Worm (Caenorhabditis elegans) whole organism, L1 larva: ENCODE measurements around the gene Y45F3A.8.

Experiments used
- alr-1 ChIP-seq: fragments of 200-800 bp; sonication (Bioruptor generic); optimal IDR thresholded peaks from 2 replicates; lab custom pipeline; 2018; ENCODE audit warnings: borderline replicate concordance, mild to moderate bottlenecking, missing genetic modification characterization, missing compliant biosample characterization
- aly-2 ChIP-seq: fragments of 150-350 bp; optimal IDR thresholded peaks from 2 replicates; lab custom pipeline; 2014; ENCODE audit warnings: missing biosample characterization, missing genetic modification characterization
- blmp-1 ChIP-seq: fragments of 150-350 bp; optimal IDR thresholded peaks from 2 replicates; lab custom pipeline; 2014; ENCODE audit warnings: missing biosample characterization, missing genetic modification characterization
- ceh-63 ChIP-seq: fragments of 200-800 bp; sonication (Bioruptor generic); optimal IDR thresholded peaks from 2 replicates; lab custom pipeline; 2018; ENCODE audit warnings: mild to moderate bottlenecking, missing genetic modification characterization, missing compliant biosample characterization
- ceh-82 ChIP-seq, 3 experiments: fragments of 150-350 bp in 1 of 3; sonication (generic microtip) in 2 of 3; optimal IDR thresholded peaks; 2 replicates each; lab custom pipeline; 2014 to 2017; ENCODE audit warnings: missing biosample characterization in 3 of 3, missing genetic modification characterization in 3 of 3
- dpl-1 ChIP-seq, 3 experiments: fragments of 150-350 bp in 2 of 3; sonication (generic microtip) in 1 of 3; optimal IDR thresholded peaks; 2 replicates each; lab custom pipeline; 2014 to 2017; ENCODE audit warnings: missing biosample characterization in 3 of 3, missing genetic modification characterization in 3 of 3, missing genetic modification reagents in 3 of 3
- efl-1 ChIP-seq, 4 experiments: fragments of 150-350 bp; optimal IDR thresholded peaks in 3 of 4; peaks in 1 of 4; 1 replicate in 1 of 4; 2 replicates in 3 of 4; lab custom pipeline; 2014; ENCODE audit warnings: missing biosample characterization in 2 of 4, missing genetic modification characterization in 2 of 4, missing genetic modification reagents in 2 of 4
- efl-3 ChIP-seq: fragments of 200-800 bp; sonication (Bioruptor generic); optimal IDR thresholded peaks from 2 replicates; lab custom pipeline; 2018; ENCODE audit warnings: mild to moderate bottlenecking, missing genetic modification characterization, missing compliant biosample characterization
- egl-13 ChIP-seq: sonication (generic microtip); optimal IDR thresholded peaks from 2 replicates; lab custom pipeline; 2016; ENCODE audit warnings: missing genotype, missing genetic modification reagents, missing genetic modification characterization, missing compliant biosample characterization
- ets-5 ChIP-seq: fragments of 200-800 bp; sonication (Bioruptor generic); IDR thresholded peaks from 2 replicates; pipeline ENCODE4 v1.3.6; 2022; ENCODE audit warnings: missing genetic modification characterization, missing compliant biosample characterization
- fkh-4 ChIP-seq: sonication (generic microtip); optimal IDR thresholded peaks from 2 replicates; lab custom pipeline; 2016; ENCODE audit warnings: missing compliant biosample characterization, missing genetic modification characterization, borderline replicate concordance
- fos-1 ChIP-seq: fragments of 150-350 bp; optimal IDR thresholded peaks from 2 replicates; lab custom pipeline; 2014; ENCODE audit warnings: missing biosample characterization, missing genetic modification characterization
- hlh-17 ChIP-seq: fragments of 200-800 bp; sonication (Bioruptor generic); optimal IDR thresholded peaks from 2 replicates; lab custom pipeline; 2018; ENCODE audit warnings: missing genetic modification characterization, mild to moderate bottlenecking, missing compliant biosample characterization, moderate library complexity, borderline replicate concordance
- irx-1 ChIP-seq: sonication (generic microtip); optimal IDR thresholded peaks from 2 replicates; lab custom pipeline; 2016; ENCODE audit warnings: missing genetic modification characterization, missing compliant biosample characterization
- isw-1 ChIP-seq: fragments of 200-800 bp; sonication (Bioruptor generic); IDR thresholded peaks from 2 replicates; pipeline ENCODE4 v1.3.6; 2022; ENCODE audit warnings: missing genetic modification characterization, missing compliant biosample characterization
- jun-1 ChIP-seq: fragments of 150-350 bp; optimal IDR thresholded peaks from 2 replicates; lab custom pipeline; 2014; ENCODE audit warnings: missing biosample characterization, missing genetic modification reagents, missing genetic modification characterization
- lin-15B ChIP-seq: fragments of 150-350 bp; sonication (generic microtip); optimal IDR thresholded peaks from 3 replicates; lab custom pipeline; 2014; ENCODE audit warnings: missing biosample characterization, missing genetic modification characterization
- lin-35 ChIP-seq, 2 experiments: fragments of 150-350 bp; optimal IDR thresholded peaks; 2 replicates each; lab custom pipeline; 2014; ENCODE audit warnings: missing biosample characterization in 2 of 2, missing genetic modification characterization in 2 of 2, missing genetic modification reagents in 2 of 2
- lir-3 ChIP-seq: sonication (generic microtip); optimal IDR thresholded peaks from 2 replicates; lab custom pipeline; 2016; ENCODE audit warnings: mild to moderate bottlenecking, missing genetic modification characterization, moderate library complexity, missing compliant biosample characterization; ENCODE audit not compliant: poor library complexity
- mep-1 ChIP-seq: fragments of 150-350 bp; optimal IDR thresholded peaks from 2 replicates; lab custom pipeline; 2014; ENCODE audit warnings: missing biosample characterization, missing genetic modification characterization
- nhr-11 ChIP-seq: fragments of 150-350 bp; optimal IDR thresholded peaks from 2 replicates; lab custom pipeline; 2014; ENCODE audit warnings: missing biosample characterization, missing genetic modification characterization
- nhr-12 ChIP-seq: sonication (generic microtip); optimal IDR thresholded peaks from 2 replicates; lab custom pipeline; 2017; ENCODE audit warnings: missing biosample characterization, missing genetic modification characterization
- nhr-237 ChIP-seq: fragments of 150-350 bp; optimal IDR thresholded peaks from 2 replicates; lab custom pipeline; 2014; ENCODE audit warnings: missing biosample characterization, missing genetic modification characterization
- nhr-47 ChIP-seq: sonication (generic microtip); optimal IDR thresholded peaks from 2 replicates; lab custom pipeline; 2016; ENCODE audit warnings: mild to moderate bottlenecking, missing genetic modification characterization, moderate library complexity, missing compliant biosample characterization
- nhr-71 ChIP-seq: sonication (generic microtip); optimal IDR thresholded peaks from 2 replicates; lab custom pipeline; 2016; ENCODE audit warnings: mild to moderate bottlenecking, missing genetic modification characterization, moderate library complexity, missing compliant biosample characterization
- nhr-77 ChIP-seq: fragments of 150-350 bp; optimal IDR thresholded peaks from 2 replicates; lab custom pipeline; 2014; ENCODE audit warnings: missing biosample characterization, missing genetic modification characterization
- pqm-1 ChIP-seq: sonication (generic microtip); optimal IDR thresholded peaks from 3 replicates; lab custom pipeline; 2017; ENCODE audit warnings: missing biosample characterization, missing genetic modification characterization
- snu-23 ChIP-seq: sonication (generic microtip); optimal IDR thresholded peaks from 2 replicates; lab custom pipeline; 2016; ENCODE audit warnings: missing genetic modification characterization, missing compliant biosample characterization
- sox-4 ChIP-seq: sonication (generic microtip); optimal IDR thresholded peaks from 2 replicates; lab custom pipeline; 2016; ENCODE audit warnings: missing genetic modification characterization, missing compliant biosample characterization
- swsn-7 ChIP-seq: sonication (generic microtip); optimal IDR thresholded peaks from 2 replicates; lab custom pipeline; 2016; ENCODE audit warnings: missing genetic modification characterization, missing compliant biosample characterization
- tlp-1 ChIP-seq: fragments of 150-350 bp; optimal IDR thresholded peaks from 2 replicates; lab custom pipeline; 2014; ENCODE audit warnings: missing biosample characterization, missing genetic modification characterization
- unc-130 ChIP-seq: fragments of 150-350 bp; optimal IDR thresholded peaks from 2 replicates; lab custom pipeline; 2017; ENCODE audit warnings: missing biosample characterization, missing genetic modification characterization, inconsistent platforms
- unc-30 ChIP-seq: sonication (generic microtip); optimal IDR thresholded peaks from 2 replicates; lab custom pipeline; 2017; ENCODE audit warnings: missing biosample characterization, missing genetic modification characterization
- unc-62 ChIP-seq: fragments of 150-350 bp; optimal IDR thresholded peaks from 2 replicates; lab custom pipeline; 2014; ENCODE audit warnings: missing biosample characterization, missing genetic modification reagents, missing genetic modification characterization
- vab-15 ChIP-seq: sonication (generic microtip); optimal IDR thresholded peaks from 2 replicates; lab custom pipeline; 2017; ENCODE audit warnings: missing genotype, mild to moderate bottlenecking, missing genetic modification characterization, missing compliant biosample characterization
- xbp-1 ChIP-seq: sonication (generic microtip); optimal IDR thresholded peaks from 2 replicates; lab custom pipeline; 2016; ENCODE audit warnings: missing genetic modification characterization, missing compliant biosample characterization
- ztf-11 ChIP-seq, 2 experiments: sonication (generic microtip); optimal IDR thresholded peaks; 2 replicates each; lab custom pipeline; 2016 to 2017; ENCODE audit warnings: missing genetic modification characterization in 2 of 2, missing biosample characterization in 1 of 2, missing compliant biosample characterization in 1 of 2
- ztf-4 ChIP-seq: fragments of 150-350 bp; optimal IDR thresholded peaks from 2 replicates; lab custom pipeline; 2014; ENCODE audit warnings: missing biosample characterization, missing genetic modification characterization

Y45F3A.8 gene

ce11 chrIII:10561904-10562303 is 30.7 kb downstream of the Y45F3A.8 start, which contains the start of gene Y45F3A.1:
Y45F3A.1 (minus strand) TSS chrIII:10561915.
- no peak for TF ChIP-seq hlh-17 (GFP tag; lab: Kevin White, UChicago)
- TF ChIP-seq nhr-12, result no peak
- TF ChIP-seq swsn-7 (tag; lab: Kevin White, UChicago), result no peak
- no peak for TF ChIP-seq lir-3
- no peak for TF ChIP-seq nhr-77 (tag; lab: Kevin White, UChicago)
- TF ChIP-seq pqm-1, result no peak
- TF ChIP-seq, all 84 proteins: peak for 0

- TF ChIP-seq efl-1 (optimal IDR thresholded peaks at IDR 0.05; lab: Kevin White, UChicago) (no peak), efl-1 (GFP tag; optimal IDR thresholded peaks at IDR 0.05 in 1 of 2; lab: Kevin White, UChicago) (no peak), ceh-82 (tag; optimal IDR thresholded peaks at IDR 0.05; lab: Kevin White, UChicago) (no peak), alr-1 (tag; lab: Kevin White, UChicago) (no peak), dpl-1 (GFP tag; optimal IDR thresholded peaks at IDR 0.05; lab: Kevin White, UChicago) (no peak), nhr-11 (tag; lab: Kevin White, UChicago) (no peak), blmp-1 (tag; lab: Kevin White, UChicago) (no peak), snu-23 (no peak), fos-1 (tag; lab: Kevin White, UChicago) (no peak), jun-1 (no peak), mep-1 (tag; lab: Kevin White, UChicago) (no peak), nhr-12 (no peak), xbp-1 (tag; lab: Kevin White, UChicago) (no peak), ztf-11 (tag; optimal IDR thresholded peaks at IDR 0.05; lab: Kevin White, UChicago) (no peak), unc-62 (GFP tag; lab: Kevin White, UChicago) (no peak), ztf-4 (tag; lab: Kevin White, UChicago) (no peak), pqm-1 (no peak), swsn-7 (tag; lab: Kevin White, UChicago) (no peak), aly-2 (tag; lab: Kevin White, UChicago) (no peak), unc-130 (no peak)
Observed at ce11 chrIII:10560296-10560695, 32.3 kb downstream of the Y45F3A.8 start, which contains the start of gene rab-30. rab-30 (plus strand) TSS chrIII:10560596.

ce11 chrIII:10557910-10558309 is 34.7 kb downstream of the Y45F3A.8 start, which contains the start of gene T21C12.4:
T21C12.4 (minus strand) TSS chrIII:10558010.
- TF ChIP-seq ceh-63 (no peak), vab-15 (no peak), snu-23 (no peak), nhr-47 (no peak), ets-5 (GFP tag; lab: Robert Waterston, UW) (no peak)

DNA sequence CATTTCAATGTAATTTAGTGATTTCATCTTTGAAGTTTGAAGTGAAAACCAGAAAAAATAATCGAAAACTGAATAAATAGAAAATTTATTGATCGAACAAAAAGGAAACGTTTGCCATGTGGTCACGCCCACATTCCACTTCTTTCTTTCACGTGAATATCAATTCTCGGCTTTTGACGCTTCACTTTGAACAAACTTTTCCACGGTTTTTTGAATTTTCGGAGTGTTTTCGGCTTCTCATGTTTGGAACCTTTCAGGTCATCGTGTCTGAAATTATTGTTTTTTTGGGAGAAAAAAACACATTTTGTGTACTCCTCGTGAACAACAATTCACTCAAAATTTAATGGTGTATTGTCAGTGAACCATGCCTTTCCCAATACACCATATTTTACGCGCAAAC is 39.7 kb downstream of the Y45F3A.8 start, which contains the start of gene T21C12.8:
Gene T21C12.8 (minus strand): TSS at position 101 of the 400 bp plus-strand sequence.
- TF ChIP-seq irx-1 (no peak), lir-3 (no peak), isw-1 (GFP tag; lab: Robert Waterston, UW) (no peak), fkh-4 (tag; lab: Kevin White, UChicago) (no peak), efl-3 (GFP tag; lab: Kevin White, UChicago) (no peak), ztf-11 (tag; optimal IDR thresholded peaks at IDR 0.05; lab: Kevin White, UChicago) (no peak), lin-35 (GFP tag; optimal IDR thresholded peaks at IDR 0.05; lab: Kevin White, UChicago) (no peak), unc-30 (tag; lab: Kevin White, UChicago) (no peak), sox-4 (no peak), lin-15B (tag; lab: Kevin White, UChicago) (no peak), ceh-63 (no peak), tlp-1 (tag; lab: Kevin White, UChicago) (no peak), egl-13 (tag; lab: Kevin White, UChicago) (no peak), nhr-237 (tag; lab: Kevin White, UChicago) (no peak), nhr-71 (tag; lab: Kevin White, UChicago) (no peak)
